Fruit fly (Drosophila melanogaster): ENCODE measurements around the gene CG4115.

DNA sequence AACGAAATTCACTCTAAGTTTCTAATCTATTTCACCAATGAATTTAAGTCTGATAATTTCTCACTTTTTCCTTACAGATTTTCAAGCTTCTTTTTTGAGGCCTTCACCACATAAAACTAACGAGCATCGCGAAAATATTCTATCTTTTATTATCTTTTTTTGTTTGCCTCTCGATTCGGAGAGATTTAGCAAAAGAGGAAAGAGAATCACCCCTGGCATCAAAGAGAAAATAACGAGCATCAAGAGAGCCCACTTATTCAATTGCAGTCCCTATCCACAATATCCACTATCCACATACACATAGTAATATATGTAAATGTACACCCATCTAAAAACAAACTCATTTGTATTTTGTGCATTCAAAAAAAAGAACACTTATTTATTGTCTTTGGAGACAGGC is 7.7 kb downstream of the CG4115 start, which contains the start of gene GstD9:
- no peak for TF ChIP-seq usp (GFP tag; optimal IDR thresholded peaks at IDR 0.05)
- no peak for TF ChIP-seq EcR (GFP tag; optimal IDR thresholded peaks at IDR 0.05)
- TF ChIP-seq CG8478 (optimal IDR thresholded peaks at IDR 0.05) = no peak
- no peak for TF ChIP-seq Dll (optimal IDR thresholded peaks at IDR 0.05)
- no peak for TF ChIP-seq psq (optimal IDR thresholded peaks at IDR 0.05)
- TF ChIP-seq pan (optimal IDR thresholded peaks at IDR 0.05) = no peak
